Worm (Caenorhabditis elegans) whole organism, L1 larva: ENCODE results near the gene aak-1.

Experiments
- C16A3.4 ChIP-seq: fragments of 150-350 bp; optimal IDR thresholded peaks from 2 replicates; lab custom pipeline; 2014; ENCODE audit warnings: missing biosample characterization, missing genetic modification characterization
- C34B4.2 ChIP-seq: sonication (generic microtip); optimal IDR thresholded peaks from 2 replicates; lab custom pipeline; 2017; ENCODE audit warnings: mild to moderate bottlenecking, missing genetic modification characterization, missing compliant biosample characterization
- aha-1 ChIP-seq: fragments of 150-350 bp; optimal IDR thresholded peaks from 2 replicates; lab custom pipeline; 2014; ENCODE audit warnings: missing biosample characterization, missing genetic modification characterization
- aly-2 ChIP-seq: fragments of 150-350 bp; optimal IDR thresholded peaks from 2 replicates; lab custom pipeline; 2014; ENCODE audit warnings: missing biosample characterization, missing genetic modification characterization
- ama-1 ChIP-seq: fragments of 150-350 bp; optimal IDR thresholded peaks from 2 replicates; lab custom pipeline; 2014
- ceh-88 ChIP-seq: fragments of 200-800 bp; sonication (Bioruptor generic); IDR thresholded peaks from 2 replicates; pipeline ENCODE4 v1.3.6; 2022; ENCODE audit warnings: missing genetic modification characterization, missing compliant biosample characterization
- dpl-1 ChIP-seq, 3 experiments: fragments of 150-350 bp in 2 of 3; sonication (generic microtip) in 1 of 3; optimal IDR thresholded peaks; 2 replicates each; lab custom pipeline; 2014 to 2017; ENCODE audit warnings: missing biosample characterization in 3 of 3, missing genetic modification characterization in 3 of 3, missing genetic modification reagents in 3 of 3
- efl-3 ChIP-seq: fragments of 200-800 bp; sonication (Bioruptor generic); optimal IDR thresholded peaks from 2 replicates; lab custom pipeline; 2018; ENCODE audit warnings: mild to moderate bottlenecking, missing genetic modification characterization, missing compliant biosample characterization
- egl-13 ChIP-seq: sonication (generic microtip); optimal IDR thresholded peaks from 2 replicates; lab custom pipeline; 2016; ENCODE audit warnings: missing genotype, missing genetic modification reagents, missing genetic modification characterization, missing compliant biosample characterization
- elt-2 ChIP-seq: sonication (generic microtip); optimal IDR thresholded peaks from 2 replicates; lab custom pipeline; 2016; ENCODE audit warnings: missing genetic modification characterization, mild to moderate bottlenecking, inconsistent platforms, missing compliant biosample characterization, missing genetic modification reagents
- grh-1 ChIP-seq: fragments of 200-800 bp; sonication (Bioruptor generic); IDR thresholded peaks from 2 replicates; pipeline ENCODE4 v1.3.6; 2022; ENCODE audit warnings: missing genetic modification reagents, missing genetic modification characterization, missing compliant biosample characterization
- irx-1 ChIP-seq: sonication (generic microtip); optimal IDR thresholded peaks from 2 replicates; lab custom pipeline; 2016; ENCODE audit warnings: missing genetic modification characterization, missing compliant biosample characterization
- isw-1 ChIP-seq: fragments of 200-800 bp; sonication (Bioruptor generic); IDR thresholded peaks from 2 replicates; pipeline ENCODE4 v1.3.6; 2022; ENCODE audit warnings: missing genetic modification characterization, missing compliant biosample characterization
- jun-1 ChIP-seq: fragments of 150-350 bp; optimal IDR thresholded peaks from 2 replicates; lab custom pipeline; 2014; ENCODE audit warnings: missing biosample characterization, missing genetic modification reagents, missing genetic modification characterization
- lin-14 ChIP-seq: fragments of 200-800 bp; sonication (Bioruptor generic); optimal IDR thresholded peaks from 2 replicates; lab custom pipeline; 2018; ENCODE audit warnings: mild to moderate bottlenecking, missing genetic modification characterization, moderate library complexity, missing compliant biosample characterization
- lin-15B ChIP-seq: fragments of 150-350 bp; sonication (generic microtip); optimal IDR thresholded peaks from 3 replicates; lab custom pipeline; 2014; ENCODE audit warnings: missing biosample characterization, missing genetic modification characterization
- lin-35 ChIP-seq, 2 experiments: fragments of 150-350 bp; optimal IDR thresholded peaks; 2 replicates each; lab custom pipeline; 2014; ENCODE audit warnings: missing biosample characterization in 2 of 2, missing genetic modification characterization in 2 of 2, missing genetic modification reagents in 2 of 2
- lir-3 ChIP-seq: sonication (generic microtip); optimal IDR thresholded peaks from 2 replicates; lab custom pipeline; 2016; ENCODE audit warnings: mild to moderate bottlenecking, missing genetic modification characterization, moderate library complexity, missing compliant biosample characterization; ENCODE audit not compliant: poor library complexity
- mdl-1 ChIP-seq, 2 experiments: fragments of 150-350 bp; optimal IDR thresholded peaks; 2 replicates each; lab custom pipeline; 2014 to 2017; ENCODE audit warnings: missing biosample characterization in 2 of 2, missing genetic modification characterization in 2 of 2, inconsistent platforms in 1 of 2
- nhr-20 ChIP-seq: sonication (generic microtip); optimal IDR thresholded peaks from 2 replicates; lab custom pipeline; 2016; ENCODE audit warnings: mild to moderate bottlenecking, missing genetic modification characterization, missing compliant biosample characterization
- nhr-28 ChIP-seq: fragments of 150-350 bp; optimal IDR thresholded peaks from 2 replicates; lab custom pipeline; 2014; ENCODE audit warnings: missing biosample characterization, missing genetic modification characterization
- nhr-47 ChIP-seq: sonication (generic microtip); optimal IDR thresholded peaks from 2 replicates; lab custom pipeline; 2016; ENCODE audit warnings: mild to moderate bottlenecking, missing genetic modification characterization, moderate library complexity, missing compliant biosample characterization
- nhr-71 ChIP-seq: sonication (generic microtip); optimal IDR thresholded peaks from 2 replicates; lab custom pipeline; 2016; ENCODE audit warnings: mild to moderate bottlenecking, missing genetic modification characterization, moderate library complexity, missing compliant biosample characterization
- pqm-1 ChIP-seq: sonication (generic microtip); optimal IDR thresholded peaks from 3 replicates; lab custom pipeline; 2017; ENCODE audit warnings: missing biosample characterization, missing genetic modification characterization
- rnt-1 ChIP-seq: sonication (generic microtip); optimal IDR thresholded peaks from 2 replicates; lab custom pipeline; 2016; ENCODE audit warnings: mild to moderate bottlenecking, missing genetic modification characterization, moderate library complexity, missing compliant biosample characterization
- snpc-4 ChIP-seq: fragments of 150-350 bp; optimal IDR thresholded peaks from 2 replicates; lab custom pipeline; 2014; ENCODE audit warnings: missing biosample characterization, missing genetic modification characterization
- sox-4 ChIP-seq: sonication (generic microtip); optimal IDR thresholded peaks from 2 replicates; lab custom pipeline; 2016; ENCODE audit warnings: missing genetic modification characterization, missing compliant biosample characterization
- sptf-1 ChIP-seq: fragments of 150-350 bp; optimal IDR thresholded peaks from 2 replicates; lab custom pipeline; 2014; ENCODE audit warnings: missing biosample characterization, missing genetic modification characterization
- sup-37 ChIP-seq: fragments of 200-800 bp; sonication (Bioruptor generic); optimal IDR thresholded peaks from 2 replicates; lab custom pipeline; 2018; ENCODE audit warnings: mild to moderate bottlenecking, missing genetic modification characterization, missing compliant biosample characterization
- tbx-2 ChIP-seq: sonication (generic microtip); optimal IDR thresholded peaks from 2 replicates; lab custom pipeline; 2016; ENCODE audit warnings: missing genetic modification characterization, missing compliant biosample characterization
- unc-130 ChIP-seq: fragments of 150-350 bp; optimal IDR thresholded peaks from 2 replicates; lab custom pipeline; 2017; ENCODE audit warnings: missing biosample characterization, missing genetic modification characterization, inconsistent platforms
- xbp-1 ChIP-seq: sonication (generic microtip); optimal IDR thresholded peaks from 2 replicates; lab custom pipeline; 2016; ENCODE audit warnings: missing genetic modification characterization, missing compliant biosample characterization
- ztf-4 ChIP-seq: fragments of 150-350 bp; optimal IDR thresholded peaks from 2 replicates; lab custom pipeline; 2014; ENCODE audit warnings: missing biosample characterization, missing genetic modification characterization

The aak-1 gene

DNA sequence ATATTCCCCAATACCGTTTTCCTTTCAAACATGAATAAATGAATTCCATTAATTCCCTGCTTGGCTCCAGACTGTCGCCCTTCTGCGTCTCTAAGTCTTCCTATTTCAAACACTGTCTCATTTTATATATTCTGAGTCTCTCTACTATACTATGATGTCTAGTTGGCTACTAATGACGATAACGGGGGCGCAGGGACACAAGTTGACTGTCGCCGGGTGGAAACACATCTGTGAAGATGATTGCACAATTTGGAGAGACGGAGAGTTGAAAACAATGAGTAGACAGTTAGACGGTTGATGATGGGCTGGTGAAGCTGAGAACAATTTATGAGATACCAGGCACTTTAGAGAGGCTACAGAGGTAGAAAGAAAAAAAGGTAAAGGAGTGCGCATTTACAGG, 11.4 kb downstream of the aak-1 start, which contains the start of gene sma-2 (continued):
- peak; percentile 32 for TF ChIP-seq xbp-1 (tag; lab: Kevin White, UChicago)
- TF ChIP-seq mdl-1 (tag; optimal IDR thresholded peaks at IDR 0.05; lab: Kevin White, UChicago) = peak in 1 of 2 experiments; percentile 36
- peak; percentile 34 for TF ChIP-seq jun-1 (tag; lab: Kevin White, UChicago)
- TF ChIP-seq C34B4.2 (tag; lab: Kevin White, UChicago) = no peak
- no peak for TF ChIP-seq lin-15B (tag; lab: Kevin White, UChicago)
- peak; percentile 12 for TF ChIP-seq rnt-1 (tag; lab: Kevin White, UChicago)
- peak; percentile 10 for TF ChIP-seq irx-1 (tag; lab: Kevin White, UChicago)
- TF ChIP-seq lir-3 = peak; percentile 21
- peak; percentile 45 for TF ChIP-seq unc-130 (tag; lab: Kevin White, UChicago)
- TF ChIP-seq grh-1 (GFP tag; lab: Robert Waterston, UW) = 0 out of 2 replicates have a peak, but pooled peaks have one; percentile 32
- TF ChIP-seq nhr-28 = no peak
- no peak for TF ChIP-seq sox-4 (tag; lab: Kevin White, UChicago)
- peak; percentile 85 for TF ChIP-seq nhr-20 (tag; lab: Kevin White, UChicago)
- TF ChIP-seq dpl-1 (GFP tag; optimal IDR thresholded peaks at IDR 0.05; lab: Kevin White, UChicago) = peak; percentile 2 to 49 (median 42)
- TF ChIP-seq nhr-47 (tag; lab: Kevin White, UChicago) = peak; percentile 45
- TF ChIP-seq lin-14 = peak; percentile 81

DNA sequence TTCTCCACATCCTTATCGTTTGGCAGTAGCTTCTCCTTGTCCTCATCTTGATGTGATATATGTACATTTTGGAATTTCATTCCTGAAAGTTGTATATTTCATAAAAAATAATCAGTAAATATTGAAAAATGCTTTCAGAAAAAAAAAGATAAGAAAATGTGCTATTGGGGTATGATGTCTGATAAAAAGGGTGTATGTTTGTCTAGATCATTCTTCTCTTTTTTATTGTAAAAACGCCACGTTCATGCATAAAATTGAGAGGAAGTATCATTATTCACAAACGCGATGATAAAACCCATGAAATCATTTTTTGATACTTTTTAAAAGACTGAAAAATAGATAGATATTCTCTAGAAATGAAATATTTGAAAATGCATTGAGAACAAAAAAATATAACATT, 12.3 kb downstream of the aak-1 start:
- TF ChIP-seq pqm-1 (peak; percentile 68), tbx-2 (tag; lab: Kevin White, UChicago) (no peak), elt-2 (tag; lab: Kevin White, UChicago) (peak; percentile 85), jun-1 (tag; lab: Kevin White, UChicago) (peak; percentile 28), egl-13 (no peak), lin-14 (peak; percentile 18)

DNA sequence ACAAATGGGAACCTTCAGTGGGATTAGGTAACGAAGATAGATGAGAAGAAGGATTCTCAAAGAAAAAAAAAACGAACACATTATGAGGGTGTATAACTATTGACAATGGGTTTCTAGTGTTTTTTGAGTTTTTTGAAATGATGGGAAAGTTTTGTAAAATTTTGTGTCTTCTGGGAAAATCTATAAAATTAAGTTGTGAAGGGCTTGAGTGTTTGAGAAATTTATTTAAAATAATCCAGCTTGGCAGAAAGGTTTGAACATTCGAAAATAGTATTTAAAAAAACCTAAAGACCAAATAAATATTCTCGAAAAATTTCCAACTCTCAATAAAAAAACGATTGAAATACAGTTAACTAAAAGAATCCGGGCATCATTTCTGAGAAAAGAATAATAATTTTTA, 15.7 kb downstream of the aak-1 start:
- TF ChIP-seq efl-3 (GFP tag; lab: Kevin White, UChicago) = no peak
- TF ChIP-seq ama-1 (lab: Kevin White, UChicago) = no peak
- TF ChIP-seq lin-14 = no peak
- TF ChIP-seq aly-2 (tag; lab: Kevin White, UChicago) = no peak
- TF ChIP-seq jun-1 (tag; lab: Kevin White, UChicago) = no peak
- no peak for TF ChIP-seq irx-1 (tag; lab: Kevin White, UChicago)
- TF ChIP-seq C16A3.4 = no peak
- no peak for TF ChIP-seq nhr-71
- TF ChIP-seq rnt-1 (tag; lab: Kevin White, UChicago) = no peak
- no peak for TF ChIP-seq aha-1 (tag; lab: Kevin White, UChicago)
- no peak for TF ChIP-seq isw-1 (GFP tag; lab: Robert Waterston, UW)
- TF ChIP-seq mdl-1 (tag; optimal IDR thresholded peaks at IDR 0.05; lab: Kevin White, UChicago) = no peak
- no peak for TF ChIP-seq sptf-1 (tag; lab: Kevin White, UChicago)
- TF ChIP-seq snpc-4 (tag; lab: Kevin White, UChicago) = no peak
- no peak for TF ChIP-seq ztf-4
- TF ChIP-seq ceh-88 (GFP tag; lab: Robert Waterston, UW) = no peak
- TF ChIP-seq, all 84 proteins: peak for 0

DNA sequence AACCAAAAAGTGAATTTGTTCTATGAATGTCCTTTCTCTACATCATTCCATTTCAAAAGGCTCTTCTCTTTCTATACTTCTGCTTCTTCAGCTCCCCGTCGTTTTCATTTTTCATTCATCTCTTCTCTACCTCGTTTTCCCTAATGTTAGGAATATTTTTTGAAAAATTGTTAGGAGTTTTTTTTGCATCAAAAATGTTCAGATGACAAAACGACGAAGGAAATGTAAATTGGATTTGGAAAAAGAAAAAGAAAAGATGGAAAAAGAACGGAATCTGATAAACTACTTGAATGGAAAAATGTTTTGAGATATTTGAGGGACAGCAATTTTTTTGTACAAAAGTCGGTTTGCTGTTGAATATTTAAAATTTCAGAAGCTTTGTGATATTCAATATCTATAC, 16.1 kb downstream of the aak-1 start:
- TF ChIP-seq lin-14 = peak; percentile 1
- no peak for TF ChIP-seq sup-37

DNA sequence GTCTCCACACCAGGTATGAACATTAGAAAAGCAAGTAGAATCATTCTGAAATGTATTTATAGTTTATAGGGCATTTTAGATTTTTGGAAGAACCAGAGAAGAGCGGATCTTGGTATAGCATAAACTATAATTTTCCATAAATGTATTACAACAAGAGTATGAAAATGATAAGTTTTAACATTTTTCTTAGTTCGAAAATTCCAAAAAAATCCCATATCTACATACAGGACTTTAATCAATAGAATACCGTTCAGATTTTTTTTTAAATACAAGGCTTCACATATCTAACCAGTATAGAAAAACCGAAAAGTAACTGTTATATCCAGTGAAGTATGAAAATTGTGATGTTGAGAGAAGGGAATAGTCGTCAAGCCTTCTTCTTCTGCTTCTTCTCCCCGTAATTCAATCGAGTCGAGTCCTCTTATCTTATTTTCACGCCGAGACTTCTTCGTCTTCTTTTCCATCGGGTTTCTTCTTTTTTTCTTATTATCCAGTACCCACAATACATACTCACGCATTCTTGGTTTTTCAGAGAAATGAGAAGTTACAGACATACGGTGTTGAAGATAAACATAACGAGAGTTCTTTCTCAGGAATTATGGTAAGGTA, 17.0 kb downstream of the aak-1 start, which contains the start of gene ZK370.6:
Gene ZK370.6 (minus strand): TSS at position 51 of the 609 bp plus-strand sequence.
- TF ChIP-seq lin-14 (peak; percentile 16), lin-35 (GFP tag; optimal IDR thresholded peaks at IDR 0.05; lab: Kevin White, UChicago) (no peak)
